Worm (Caenorhabditis elegans): ENCODE data around the gene EEED8.18.

The EEED8.18 gene

DNA sequence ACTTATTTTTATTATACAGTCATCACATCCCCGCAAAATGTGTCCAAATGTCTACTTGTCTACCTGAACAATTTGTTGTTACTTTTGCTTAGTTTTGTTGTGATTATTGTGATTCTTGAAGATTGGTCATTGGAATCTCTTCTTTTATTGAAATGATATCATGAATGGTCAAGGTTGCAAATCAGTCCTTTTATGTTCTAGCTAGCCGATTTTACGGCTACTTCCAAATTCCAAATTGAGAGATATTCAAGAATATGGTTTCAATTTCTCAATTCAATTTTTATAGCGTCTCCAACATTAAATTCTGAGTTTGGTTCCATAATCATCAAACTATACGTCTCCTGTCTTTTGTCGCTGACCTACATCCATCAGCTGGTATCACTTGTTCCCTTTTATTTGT, 38.9 kb upstream of the EEED8.18 start:
- TF ChIP-seq nhr-23 (tag; optimal IDR thresholded peaks at IDR 0.05) (no peak), ceh-82 (tag; optimal IDR thresholded peaks at IDR 0.05) (no peak), hmg-11 (tag; optimal IDR thresholded peaks at IDR 0.05) (no peak)

- TF ChIP-seq aly-2 (tag; optimal IDR thresholded peaks at IDR 0.05) (no peak), nhr-25 (tag; optimal IDR thresholded peaks at IDR 0.05) (peak; percentile 18)
Measured at ce11 chrII:5449620-5450019, 37.2 kb upstream of the EEED8.18 start.

ce11 chrII:5449219-5449618, 36.8 kb upstream of the EEED8.18 start:
- no peak for TF ChIP-seq fkh-10 (GFP tag; optimal IDR thresholded peaks at IDR 0.05)
- TF ChIP-seq lsy-12 (tag; optimal IDR thresholded peaks at IDR 0.05): no peak
- peak; percentile 84 for TF ChIP-seq egl-5 (tag; optimal IDR thresholded peaks at IDR 0.05)
- TF ChIP-seq lin-15B (tag; optimal IDR thresholded peaks at IDR 0.05): no peak
- no peak for TF ChIP-seq nhr-11 (tag; optimal IDR thresholded peaks at IDR 0.05)
- TF ChIP-seq daf-12 (tag; optimal IDR thresholded peaks at IDR 0.05): no peak
- TF ChIP-seq fos-1 (tag; optimal IDR thresholded peaks at IDR 0.05): no peak

- no peak for TF ChIP-seq nhr-11 (tag; optimal IDR thresholded peaks at IDR 0.05)
- no peak for TF ChIP-seq sea-2 (GFP tag; optimal IDR thresholded peaks at IDR 0.05)
- TF ChIP-seq egl-27 (tag; optimal IDR thresholded peaks at IDR 0.05): no peak
- TF ChIP-seq jun-1 (tag; optimal IDR thresholded peaks at IDR 0.05): no peak
- no peak for TF ChIP-seq nhr-77 (tag; optimal IDR thresholded peaks at IDR 0.05)
- no peak for TF ChIP-seq nhr-23 (tag; optimal IDR thresholded peaks at IDR 0.05)
- no peak for TF ChIP-seq hmg-11 (tag; optimal IDR thresholded peaks at IDR 0.05)
- TF ChIP-seq ceh-28 (tag; optimal IDR thresholded peaks at IDR 0.05): no peak
- no peak for TF ChIP-seq nhr-28 (tag; optimal IDR thresholded peaks at IDR 0.05)
- TF ChIP-seq elt-1 (tag; optimal IDR thresholded peaks at IDR 0.05): no peak
- no peak for TF ChIP-seq pha-4 (tag; optimal IDR thresholded peaks at IDR 0.05)
- TF ChIP-seq eor-1 (tag; optimal IDR thresholded peaks at IDR 0.05): no peak
- TF ChIP-seq snpc-4 (tag; optimal IDR thresholded peaks at IDR 0.05): no peak
- no peak for TF ChIP-seq unc-62 (GFP tag; optimal IDR thresholded peaks at IDR 0.05)
Measured at ce11 chrII:5447381-5447780, 35.0 kb upstream of the EEED8.18 start, which contains the start of gene cex-1. cex-1 (plus strand) TSS chrII:5447681.

DNA sequence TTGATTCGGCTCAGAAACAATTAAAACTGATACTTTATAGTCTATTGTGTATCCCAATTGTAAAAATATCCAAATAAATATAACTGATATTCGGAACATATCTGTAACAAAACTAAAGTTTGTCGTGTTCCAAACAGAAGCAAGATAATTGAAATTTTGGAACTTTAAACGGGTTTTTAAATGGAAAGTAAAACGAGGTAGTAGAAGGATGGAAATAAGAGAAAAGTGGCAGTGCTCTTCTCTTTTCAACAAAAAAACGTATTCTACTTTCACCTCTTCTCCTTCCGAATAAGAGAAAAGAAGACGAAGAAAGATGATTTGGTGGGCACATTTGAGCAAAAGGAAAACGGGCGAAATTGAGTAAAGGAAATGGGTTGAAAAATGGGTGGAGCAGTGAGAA, 34.1 kb upstream of the EEED8.18 start, which contains the start of gene nmr-1:
nmr-1 (minus strand) TSS at position 101 of the 400 bp plus-strand sequence.
- TF ChIP-seq ama-1 (optimal IDR thresholded peaks at IDR 0.05) (no peak), nhr-25 (tag; optimal IDR thresholded peaks at IDR 0.05) (no peak), pha-4 (tag; optimal IDR thresholded peaks at IDR 0.05) (no peak), nhr-67 (tag; optimal IDR thresholded peaks at IDR 0.05) (no peak)

ce11 chrII:5437586-5437985, 25.2 kb upstream of the EEED8.18 start, which contains the start of gene F07F6.1:
F07F6.1 (plus strand) TSS chrII:5437886.
- TF ChIP-seq sea-2 (GFP tag; optimal IDR thresholded peaks at IDR 0.05): no peak
- TF ChIP-seq lsy-12 (tag; optimal IDR thresholded peaks at IDR 0.05): no peak
- no peak for TF ChIP-seq lin-15B (tag; optimal IDR thresholded peaks at IDR 0.05)
- no peak for TF ChIP-seq nhr-28 (tag; optimal IDR thresholded peaks at IDR 0.05)
- no peak for TF ChIP-seq nhr-11 (tag; optimal IDR thresholded peaks at IDR 0.05)
- TF ChIP-seq ceh-82 (tag; optimal IDR thresholded peaks at IDR 0.05): no peak
- no peak for TF ChIP-seq zag-1 (tag; optimal IDR thresholded peaks at IDR 0.05)
- no peak for TF ChIP-seq R02D3.7 (tag; optimal IDR thresholded peaks at IDR 0.05)
- TF ChIP-seq lin-39 (tag; optimal IDR thresholded peaks at IDR 0.05): no peak
- no peak for TF ChIP-seq nhr-237 (tag; optimal IDR thresholded peaks at IDR 0.05)
- no peak for TF ChIP-seq ceh-9 (tag; optimal IDR thresholded peaks at IDR 0.05)

ce11 chrII:5436833-5437232, 24.4 kb upstream of the EEED8.18 start, which contains the start of gene dct-5:
dct-5 (minus strand) TSS chrII:5436933.
- no peak for TF ChIP-seq elt-2 (tag; optimal IDR thresholded peaks at IDR 0.05)
- peak; percentile 29 for TF ChIP-seq nhr-25 (tag; optimal IDR thresholded peaks at IDR 0.05)
